Worm (Caenorhabditis elegans) whole organism, L4/young adult: ENCODE data around the gene F40E10.5.

Experiments used
- W03F9.2 ChIP-seq: fragments of 150-350 bp; optimal IDR thresholded peaks from 2 replicates; lab custom pipeline; 2014; ENCODE audit warnings: missing biosample characterization, missing genetic modification characterization
- dao-5 ChIP-seq: sonication (generic microtip); optimal IDR thresholded peaks from 2 replicates; lab custom pipeline; 2016; ENCODE audit warnings: missing genotype, missing genetic modification characterization, moderate library complexity, missing compliant biosample characterization
- him-1 ChIP-seq: sonication (generic microtip); optimal IDR thresholded peaks from 2 replicates; lab custom pipeline; 2016; ENCODE audit warnings: missing genotype, missing genetic modification reagents, missing genetic modification characterization, missing compliant biosample characterization

DNA sequence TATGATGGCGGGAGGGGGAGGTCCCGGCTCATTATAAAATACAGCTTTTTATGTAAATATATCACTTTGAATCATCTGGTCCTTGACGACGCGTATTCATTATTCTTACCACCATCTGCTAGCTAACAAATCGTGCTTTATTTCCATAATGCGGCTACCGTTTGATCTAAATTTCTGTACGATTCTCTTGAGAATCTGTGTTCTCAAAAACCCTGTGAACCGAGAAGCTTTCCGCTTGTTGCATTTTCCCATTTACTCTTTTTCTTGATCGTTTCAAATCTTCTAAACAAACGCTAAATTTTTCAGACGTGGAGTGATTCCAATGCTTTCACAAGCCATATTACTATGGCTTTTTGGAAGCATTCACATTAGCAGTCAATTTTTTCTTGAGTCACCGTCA is 46.9 kb upstream of the F40E10.5 start, which contains the start of gene syg-2:
- no peak for TF ChIP-seq W03F9.2 (tag; lab: Kevin White, UChicago)
- no peak for TF ChIP-seq him-1 (tag; lab: Kevin White, UChicago)
- TF ChIP-seq dao-5 (tag; lab: Kevin White, UChicago), result no peak
